Worm (Caenorhabditis elegans) whole organism, L1 larva: ENCODE measurements around the gene K10C2.2.

Experiments
- C04F5.9 ChIP-seq: sonication (generic microtip); optimal IDR thresholded peaks from 2 replicates; lab custom pipeline; 2016; ENCODE audit warnings: missing genetic modification characterization, missing compliant biosample characterization
- C16A3.4 ChIP-seq: fragments of 150-350 bp; optimal IDR thresholded peaks from 2 replicates; lab custom pipeline; 2014; ENCODE audit warnings: missing biosample characterization, missing genetic modification characterization
- C34B4.2 ChIP-seq: sonication (generic microtip); optimal IDR thresholded peaks from 2 replicates; lab custom pipeline; 2017; ENCODE audit warnings: mild to moderate bottlenecking, missing genetic modification characterization, missing compliant biosample characterization
- Y116A8C.19 ChIP-seq: sonication (generic microtip); optimal IDR thresholded peaks from 2 replicates; lab custom pipeline; 2016; ENCODE audit warnings: missing compliant biosample characterization, missing genetic modification characterization, borderline replicate concordance
- aly-2 ChIP-seq: fragments of 150-350 bp; optimal IDR thresholded peaks from 2 replicates; lab custom pipeline; 2014; ENCODE audit warnings: missing biosample characterization, missing genetic modification characterization
- blmp-1 ChIP-seq: fragments of 150-350 bp; optimal IDR thresholded peaks from 2 replicates; lab custom pipeline; 2014; ENCODE audit warnings: missing biosample characterization, missing genetic modification characterization
- ceh-8 ChIP-seq: fragments of 200-800 bp; sonication (Bioruptor generic); optimal IDR thresholded peaks from 2 replicates; lab custom pipeline; 2018; ENCODE audit warnings: mild to moderate bottlenecking, missing genetic modification characterization, moderate library complexity, missing compliant biosample characterization
- ceh-88 ChIP-seq: fragments of 200-800 bp; sonication (Bioruptor generic); IDR thresholded peaks from 2 replicates; pipeline ENCODE4 v1.3.6; 2022; ENCODE audit warnings: missing genetic modification characterization, missing compliant biosample characterization
- ceh-90 ChIP-seq: sonication (generic microtip); optimal IDR thresholded peaks from 2 replicates; lab custom pipeline; 2016; ENCODE audit warnings: missing genetic modification characterization, missing compliant biosample characterization
- ces-1 ChIP-seq: fragments of 150-350 bp; optimal IDR thresholded peaks from 2 replicates; lab custom pipeline; 2014; ENCODE audit warnings: missing biosample characterization, missing genetic modification reagents, missing genetic modification characterization
- dpl-1 ChIP-seq, 3 experiments: fragments of 150-350 bp in 2 of 3; sonication (generic microtip) in 1 of 3; optimal IDR thresholded peaks; 2 replicates each; lab custom pipeline; 2014 to 2017; ENCODE audit warnings: missing biosample characterization in 3 of 3, missing genetic modification characterization in 3 of 3, missing genetic modification reagents in 3 of 3
- egl-27 ChIP-seq, 2 experiments: fragments of 150-350 bp in 1 of 2; sonication (generic microtip); optimal IDR thresholded peaks; 3 replicates each; lab custom pipeline; 2017 to 2018; ENCODE audit warnings: missing biosample characterization in 2 of 2, missing genetic modification characterization in 2 of 2, missing genetic modification reagents in 2 of 2
- elt-2 ChIP-seq: sonication (generic microtip); optimal IDR thresholded peaks from 2 replicates; lab custom pipeline; 2016; ENCODE audit warnings: missing genetic modification characterization, mild to moderate bottlenecking, inconsistent platforms, missing compliant biosample characterization, missing genetic modification reagents
- elt-3 ChIP-seq, 6 experiments: fragments of 150-350 bp in 1 of 6; sonication (generic microtip); optimal IDR thresholded peaks; 2 replicates each; lab custom pipeline; 2017 to 2018; ENCODE audit warnings: missing biosample characterization in 6 of 6, missing genetic modification characterization in 6 of 6, inconsistent platforms in 1 of 6
- fkh-10 ChIP-seq: sonication (generic microtip); optimal IDR thresholded peaks from 2 replicates; lab custom pipeline; 2017; ENCODE audit warnings: missing biosample characterization, missing genetic modification reagents, missing genetic modification characterization
- fkh-8 ChIP-seq: sonication (generic microtip); optimal IDR thresholded peaks from 2 replicates; lab custom pipeline; 2016; ENCODE audit warnings: mild to moderate bottlenecking, missing genetic modification characterization, missing compliant biosample characterization
- fos-1 ChIP-seq: fragments of 150-350 bp; optimal IDR thresholded peaks from 2 replicates; lab custom pipeline; 2014; ENCODE audit warnings: missing biosample characterization, missing genetic modification characterization
- grh-1 ChIP-seq: fragments of 200-800 bp; sonication (Bioruptor generic); IDR thresholded peaks from 2 replicates; pipeline ENCODE4 v1.3.6; 2022; ENCODE audit warnings: missing genetic modification reagents, missing genetic modification characterization, missing compliant biosample characterization
- hlh-4 ChIP-seq: sonication (generic microtip); optimal IDR thresholded peaks from 2 replicates; lab custom pipeline; 2016; ENCODE audit warnings: mild to moderate bottlenecking, missing genetic modification characterization, missing compliant biosample characterization
- hpl-2 ChIP-seq: fragments of 150-350 bp; optimal IDR thresholded peaks from 2 replicates; lab custom pipeline; 2014; ENCODE audit warnings: missing biosample characterization, missing genetic modification reagents, missing genetic modification characterization
- lin-14 ChIP-seq: fragments of 200-800 bp; sonication (Bioruptor generic); optimal IDR thresholded peaks from 2 replicates; lab custom pipeline; 2018; ENCODE audit warnings: mild to moderate bottlenecking, missing genetic modification characterization, moderate library complexity, missing compliant biosample characterization
- lin-15B ChIP-seq: fragments of 150-350 bp; sonication (generic microtip); optimal IDR thresholded peaks from 3 replicates; lab custom pipeline; 2014; ENCODE audit warnings: missing biosample characterization, missing genetic modification characterization
- lin-35 ChIP-seq, 2 experiments: fragments of 150-350 bp; optimal IDR thresholded peaks; 2 replicates each; lab custom pipeline; 2014; ENCODE audit warnings: missing biosample characterization in 2 of 2, missing genetic modification characterization in 2 of 2, missing genetic modification reagents in 2 of 2
- mdl-1 ChIP-seq, 2 experiments: fragments of 150-350 bp; optimal IDR thresholded peaks; 2 replicates each; lab custom pipeline; 2014 to 2017; ENCODE audit warnings: missing biosample characterization in 2 of 2, missing genetic modification characterization in 2 of 2, inconsistent platforms in 1 of 2
- mef-2 ChIP-seq: fragments of 150-350 bp; optimal IDR thresholded peaks from 2 replicates; lab custom pipeline; 2014; ENCODE audit warnings: missing biosample characterization, missing genetic modification characterization
- nhr-12 ChIP-seq: sonication (generic microtip); optimal IDR thresholded peaks from 2 replicates; lab custom pipeline; 2017; ENCODE audit warnings: missing biosample characterization, missing genetic modification characterization
- nhr-19 ChIP-seq: fragments of 200-800 bp; sonication (Bioruptor generic); conservative IDR thresholded peaks from 2 replicates; pipeline ENCODE4 v1.3.6; 2022; ENCODE audit warnings: missing genetic modification characterization, missing compliant biosample characterization
- nhr-20 ChIP-seq: sonication (generic microtip); optimal IDR thresholded peaks from 2 replicates; lab custom pipeline; 2016; ENCODE audit warnings: mild to moderate bottlenecking, missing genetic modification characterization, missing compliant biosample characterization
- nhr-71 ChIP-seq: sonication (generic microtip); optimal IDR thresholded peaks from 2 replicates; lab custom pipeline; 2016; ENCODE audit warnings: mild to moderate bottlenecking, missing genetic modification characterization, moderate library complexity, missing compliant biosample characterization
- nhr-77 ChIP-seq: fragments of 150-350 bp; optimal IDR thresholded peaks from 2 replicates; lab custom pipeline; 2014; ENCODE audit warnings: missing biosample characterization, missing genetic modification characterization
- nhr-84 ChIP-seq: sonication (generic microtip); optimal IDR thresholded peaks from 2 replicates; lab custom pipeline; 2017; ENCODE audit warnings: missing biosample characterization, missing genetic modification characterization
- nhr-85 ChIP-seq: sonication (generic microtip); peaks from one replicate; lab custom pipeline; 2016; ENCODE audit warnings: missing genetic modification characterization, inconsistent platforms, missing compliant biosample characterization
- pag-3 ChIP-seq: sonication (generic microtip); optimal IDR thresholded peaks from 2 replicates; lab custom pipeline; 2017; ENCODE audit warnings: missing genetic modification characterization, mild to moderate bottlenecking, missing compliant biosample characterization, antibody characterized with exemption, borderline replicate concordance; ENCODE audit not compliant: insufficient read depth
- skn-1 ChIP-seq: fragments of 150-350 bp; optimal IDR thresholded peaks from 2 replicates; lab custom pipeline; 2014; ENCODE audit warnings: missing biosample characterization, missing genetic modification characterization
- snu-23 ChIP-seq: sonication (generic microtip); optimal IDR thresholded peaks from 2 replicates; lab custom pipeline; 2016; ENCODE audit warnings: missing genetic modification characterization, missing compliant biosample characterization
- sup-37 ChIP-seq: fragments of 200-800 bp; sonication (Bioruptor generic); optimal IDR thresholded peaks from 2 replicates; lab custom pipeline; 2018; ENCODE audit warnings: mild to moderate bottlenecking, missing genetic modification characterization, missing compliant biosample characterization
- tbx-2 ChIP-seq: sonication (generic microtip); optimal IDR thresholded peaks from 2 replicates; lab custom pipeline; 2016; ENCODE audit warnings: missing genetic modification characterization, missing compliant biosample characterization
- unc-86 ChIP-seq: sonication (generic microtip); optimal IDR thresholded peaks from 2 replicates; lab custom pipeline; 2016; ENCODE audit warnings: missing genetic modification characterization, missing compliant biosample characterization
- xbp-1 ChIP-seq: sonication (generic microtip); optimal IDR thresholded peaks from 2 replicates; lab custom pipeline; 2016; ENCODE audit warnings: missing genetic modification characterization, missing compliant biosample characterization
- zag-1 ChIP-seq: fragments of 150-350 bp; optimal IDR thresholded peaks from 2 replicates; lab custom pipeline; 2014; ENCODE audit warnings: missing biosample characterization, missing genetic modification characterization

The K10C2.2 gene

DNA sequence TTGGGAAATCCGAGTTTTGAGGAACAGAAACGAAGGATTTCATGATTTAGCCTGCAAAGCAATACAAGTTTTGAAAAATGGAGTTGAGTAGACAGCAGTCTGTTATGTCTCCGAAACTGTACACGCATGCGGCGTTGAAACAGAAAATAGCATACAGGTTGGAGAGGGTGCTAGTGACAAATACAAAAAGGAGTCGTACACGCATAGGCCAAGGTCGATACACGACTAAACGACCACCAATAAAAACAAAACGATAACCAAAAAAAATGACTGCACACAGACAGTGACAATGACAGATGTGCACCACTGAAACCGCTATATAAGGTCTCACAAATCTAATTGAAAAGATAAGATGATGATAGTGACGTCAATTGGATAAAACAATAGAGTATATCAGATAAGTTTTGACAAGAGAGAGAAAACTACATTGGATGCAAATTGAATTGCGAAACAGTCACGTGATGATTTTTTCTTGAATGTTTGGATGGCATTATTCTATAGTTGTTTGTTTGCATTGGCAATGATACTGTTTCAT lies 15.3 kb upstream of the K10C2.2 start, which contains the start of gene fah-1 (continued):
- TF ChIP-seq grh-1 (GFP tag; lab: Robert Waterston, UW) (peak; percentile 65), C04F5.9 (tag; lab: Kevin White, UChicago) (no peak), nhr-71 (peak; percentile 85), sup-37 (GFP tag; lab: Kevin White, UChicago) (no peak), tbx-2 (no peak), lin-14 (peak; percentile 80), nhr-19 (GFP tag; lab: Robert Waterston, UW) (peak; percentile 43), nhr-20 (tag; lab: Kevin White, UChicago) (peak; percentile 97), mef-2 (tag; lab: Kevin White, UChicago) (no peak), xbp-1 (peak; percentile 52), ceh-8 (GFP tag; lab: Kevin White, UChicago) (no peak), ceh-90 (tag; lab: Kevin White, UChicago) (no peak), pag-3 (tag; lab: Kevin White, UChicago) (peak; percentile 89), C34B4.2 (no peak), snu-23 (peak; percentile 66), elt-3 (tag; optimal IDR thresholded peaks at IDR 0.05; lab: Kevin White, UChicago) (peak in 3 of 6 experiments; percentile 71 to 92 (median 82)), nhr-77 (tag; lab: Kevin White, UChicago) (no peak), mdl-1 (tag; optimal IDR thresholded peaks at IDR 0.05; lab: Kevin White, UChicago) (peak in 1 of 2 experiments; percentile 3), egl-27 (tag; optimal IDR thresholded peaks at IDR 0.05; lab: Kevin White, UChicago) (no peak), skn-1 (tag; lab: Kevin White, UChicago) (peak; percentile 1), nhr-85 (tag; lab: Kevin White, UChicago) (peak; percentile 97), fos-1 (tag; lab: Kevin White, UChicago) (no peak), elt-2 (tag; lab: Kevin White, UChicago) (peak; percentile 43), hlh-4 (tag; lab: Kevin White, UChicago) (no peak), dpl-1 (GFP tag; optimal IDR thresholded peaks at IDR 0.05; lab: Kevin White, UChicago) (peak in 1 of 3 experiments; percentile 16), hpl-2 (GFP tag; lab: Kevin White, UChicago) (no peak), Y116A8C.19 (tag; lab: Kevin White, UChicago) (no peak), C16A3.4 (tag; lab: Kevin White, UChicago) (no peak), blmp-1 (tag; lab: Kevin White, UChicago) (peak; percentile 37), aly-2 (tag; lab: Kevin White, UChicago) (no peak), ceh-88 (GFP tag; lab: Robert Waterston, UW) (no peak), unc-86 (no peak), lin-15B (tag; lab: Kevin White, UChicago) (no peak), zag-1 (tag; lab: Kevin White, UChicago) (no peak), nhr-12 (tag; lab: Kevin White, UChicago) (no peak), ces-1 (GFP tag; lab: Kevin White, UChicago) (no peak), fkh-10 (GFP tag; lab: Kevin White, UChicago) (no peak), nhr-84 (no peak), fkh-8 (tag; lab: Kevin White, UChicago) (no peak), lin-35 (GFP tag; optimal IDR thresholded peaks at IDR 0.05; lab: Kevin White, UChicago) (peak in 1 of 2 experiments; percentile 41)

DNA sequence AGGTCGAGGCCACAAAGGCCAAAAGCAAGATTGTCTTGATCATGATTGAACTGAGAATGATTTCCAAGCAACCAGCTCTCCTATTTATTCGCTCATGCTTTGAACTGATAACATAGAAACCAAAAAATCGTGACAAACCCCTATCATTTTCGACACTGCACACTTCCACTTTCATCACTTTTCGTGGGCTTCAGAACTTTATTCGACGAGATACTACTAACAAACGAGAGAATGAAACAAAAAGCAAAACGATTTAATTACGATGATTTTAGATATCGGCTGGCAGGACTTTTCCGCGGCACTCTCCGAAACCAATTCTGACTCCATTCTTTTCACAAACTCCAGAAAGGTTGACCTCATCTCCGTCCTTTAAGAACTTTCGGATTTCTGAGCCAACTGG lies 13.0 kb upstream of the K10C2.2 start, which contains the start of gene asp-14:
Gene asp-14 (minus strand): TSS at position 101 of the 400 bp plus-strand sequence.
- TF ChIP-seq skn-1 (tag; lab: Kevin White, UChicago) (no peak), elt-2 (tag; lab: Kevin White, UChicago) (no peak)
